Worm (Caenorhabditis elegans) whole organism, L1 larva: ENCODE data around the gene clh-3.

ENCODE experiments used
- C04F5.9 ChIP-seq: sonication (generic microtip); optimal IDR thresholded peaks from 2 replicates; lab custom pipeline; 2016; ENCODE audit warnings: missing genetic modification characterization, missing compliant biosample characterization
- C34B4.2 ChIP-seq: sonication (generic microtip); optimal IDR thresholded peaks from 2 replicates; lab custom pipeline; 2017; ENCODE audit warnings: mild to moderate bottlenecking, missing genetic modification characterization, missing compliant biosample characterization
- F16B12.6 ChIP-seq: fragments of 150-350 bp; optimal IDR thresholded peaks from 2 replicates; lab custom pipeline; 2014; ENCODE audit warnings: missing biosample characterization, missing genetic modification characterization
- Y116A8C.19 ChIP-seq: sonication (generic microtip); optimal IDR thresholded peaks from 2 replicates; lab custom pipeline; 2016; ENCODE audit warnings: missing compliant biosample characterization, missing genetic modification characterization, borderline replicate concordance
- aha-1 ChIP-seq: fragments of 150-350 bp; optimal IDR thresholded peaks from 2 replicates; lab custom pipeline; 2014; ENCODE audit warnings: missing biosample characterization, missing genetic modification characterization
- aly-2 ChIP-seq: fragments of 150-350 bp; optimal IDR thresholded peaks from 2 replicates; lab custom pipeline; 2014; ENCODE audit warnings: missing biosample characterization, missing genetic modification characterization
- blmp-1 ChIP-seq: fragments of 150-350 bp; optimal IDR thresholded peaks from 2 replicates; lab custom pipeline; 2014; ENCODE audit warnings: missing biosample characterization, missing genetic modification characterization
- ceh-82 ChIP-seq, 3 experiments: fragments of 150-350 bp in 1 of 3; sonication (generic microtip) in 2 of 3; optimal IDR thresholded peaks; 2 replicates each; lab custom pipeline; 2014 to 2017; ENCODE audit warnings: missing biosample characterization in 3 of 3, missing genetic modification characterization in 3 of 3
- ceh-90 ChIP-seq: sonication (generic microtip); optimal IDR thresholded peaks from 2 replicates; lab custom pipeline; 2016; ENCODE audit warnings: missing genetic modification characterization, missing compliant biosample characterization
- dpl-1 ChIP-seq, 3 experiments: fragments of 150-350 bp in 2 of 3; sonication (generic microtip) in 1 of 3; optimal IDR thresholded peaks; 2 replicates each; lab custom pipeline; 2014 to 2017; ENCODE audit warnings: missing biosample characterization in 3 of 3, missing genetic modification characterization in 3 of 3, missing genetic modification reagents in 3 of 3
- efl-1 ChIP-seq, 4 experiments: fragments of 150-350 bp; optimal IDR thresholded peaks in 3 of 4; peaks in 1 of 4; 1 replicate in 1 of 4; 2 replicates in 3 of 4; lab custom pipeline; 2014; ENCODE audit warnings: missing biosample characterization in 2 of 4, missing genetic modification characterization in 2 of 4, missing genetic modification reagents in 2 of 4
- elt-2 ChIP-seq: sonication (generic microtip); optimal IDR thresholded peaks from 2 replicates; lab custom pipeline; 2016; ENCODE audit warnings: missing genetic modification characterization, mild to moderate bottlenecking, inconsistent platforms, missing compliant biosample characterization, missing genetic modification reagents
- elt-3 ChIP-seq, 6 experiments: fragments of 150-350 bp in 1 of 6; sonication (generic microtip); optimal IDR thresholded peaks; 2 replicates each; lab custom pipeline; 2017 to 2018; ENCODE audit warnings: missing biosample characterization in 6 of 6, missing genetic modification characterization in 6 of 6, inconsistent platforms in 1 of 6
- fkh-10 ChIP-seq: sonication (generic microtip); optimal IDR thresholded peaks from 2 replicates; lab custom pipeline; 2017; ENCODE audit warnings: missing biosample characterization, missing genetic modification reagents, missing genetic modification characterization
- fkh-4 ChIP-seq: sonication (generic microtip); optimal IDR thresholded peaks from 2 replicates; lab custom pipeline; 2016; ENCODE audit warnings: missing compliant biosample characterization, missing genetic modification characterization, borderline replicate concordance
- fos-1 ChIP-seq: fragments of 150-350 bp; optimal IDR thresholded peaks from 2 replicates; lab custom pipeline; 2014; ENCODE audit warnings: missing biosample characterization, missing genetic modification characterization
- isw-1 ChIP-seq: fragments of 200-800 bp; sonication (Bioruptor generic); IDR thresholded peaks from 2 replicates; pipeline ENCODE4 v1.3.6; 2022; ENCODE audit warnings: missing genetic modification characterization, missing compliant biosample characterization
- jun-1 ChIP-seq: fragments of 150-350 bp; optimal IDR thresholded peaks from 2 replicates; lab custom pipeline; 2014; ENCODE audit warnings: missing biosample characterization, missing genetic modification reagents, missing genetic modification characterization
- lin-14 ChIP-seq: fragments of 200-800 bp; sonication (Bioruptor generic); optimal IDR thresholded peaks from 2 replicates; lab custom pipeline; 2018; ENCODE audit warnings: mild to moderate bottlenecking, missing genetic modification characterization, moderate library complexity, missing compliant biosample characterization
- lin-15B ChIP-seq: fragments of 150-350 bp; sonication (generic microtip); optimal IDR thresholded peaks from 3 replicates; lab custom pipeline; 2014; ENCODE audit warnings: missing biosample characterization, missing genetic modification characterization
- lin-35 ChIP-seq, 2 experiments: fragments of 150-350 bp; optimal IDR thresholded peaks; 2 replicates each; lab custom pipeline; 2014; ENCODE audit warnings: missing biosample characterization in 2 of 2, missing genetic modification characterization in 2 of 2, missing genetic modification reagents in 2 of 2
- lir-3 ChIP-seq: sonication (generic microtip); optimal IDR thresholded peaks from 2 replicates; lab custom pipeline; 2016; ENCODE audit warnings: mild to moderate bottlenecking, missing genetic modification characterization, moderate library complexity, missing compliant biosample characterization; ENCODE audit not compliant: poor library complexity
- mdl-1 ChIP-seq, 2 experiments: fragments of 150-350 bp; optimal IDR thresholded peaks; 2 replicates each; lab custom pipeline; 2014 to 2017; ENCODE audit warnings: missing biosample characterization in 2 of 2, missing genetic modification characterization in 2 of 2, inconsistent platforms in 1 of 2
- nhr-11 ChIP-seq: fragments of 150-350 bp; optimal IDR thresholded peaks from 2 replicates; lab custom pipeline; 2014; ENCODE audit warnings: missing biosample characterization, missing genetic modification characterization
- nhr-19 ChIP-seq: fragments of 200-800 bp; sonication (Bioruptor generic); conservative IDR thresholded peaks from 2 replicates; pipeline ENCODE4 v1.3.6; 2022; ENCODE audit warnings: missing genetic modification characterization, missing compliant biosample characterization
- nhr-20 ChIP-seq: sonication (generic microtip); optimal IDR thresholded peaks from 2 replicates; lab custom pipeline; 2016; ENCODE audit warnings: mild to moderate bottlenecking, missing genetic modification characterization, missing compliant biosample characterization
- nhr-28 ChIP-seq: fragments of 150-350 bp; optimal IDR thresholded peaks from 2 replicates; lab custom pipeline; 2014; ENCODE audit warnings: missing biosample characterization, missing genetic modification characterization
- nhr-47 ChIP-seq: sonication (generic microtip); optimal IDR thresholded peaks from 2 replicates; lab custom pipeline; 2016; ENCODE audit warnings: mild to moderate bottlenecking, missing genetic modification characterization, moderate library complexity, missing compliant biosample characterization
- nhr-71 ChIP-seq: sonication (generic microtip); optimal IDR thresholded peaks from 2 replicates; lab custom pipeline; 2016; ENCODE audit warnings: mild to moderate bottlenecking, missing genetic modification characterization, moderate library complexity, missing compliant biosample characterization
- nhr-84 ChIP-seq: sonication (generic microtip); optimal IDR thresholded peaks from 2 replicates; lab custom pipeline; 2017; ENCODE audit warnings: missing biosample characterization, missing genetic modification characterization
- nhr-85 ChIP-seq: sonication (generic microtip); peaks from one replicate; lab custom pipeline; 2016; ENCODE audit warnings: missing genetic modification characterization, inconsistent platforms, missing compliant biosample characterization
- nhr-90 ChIP-seq: sonication (generic microtip); optimal IDR thresholded peaks from 2 replicates; lab custom pipeline; 2016; ENCODE audit warnings: mild to moderate bottlenecking, missing genetic modification characterization, missing compliant biosample characterization; ENCODE audit not compliant: poor library complexity
- pax-3 ChIP-seq: fragments of 200-800 bp; sonication (Bioruptor generic); optimal IDR thresholded peaks from 2 replicates; lab custom pipeline; 2018; ENCODE audit warnings: mild to moderate bottlenecking, missing genetic modification characterization, moderate library complexity, missing compliant biosample characterization
- sptf-1 ChIP-seq: fragments of 150-350 bp; optimal IDR thresholded peaks from 2 replicates; lab custom pipeline; 2014; ENCODE audit warnings: missing biosample characterization, missing genetic modification characterization
- swsn-7 ChIP-seq: sonication (generic microtip); optimal IDR thresholded peaks from 2 replicates; lab custom pipeline; 2016; ENCODE audit warnings: missing genetic modification characterization, missing compliant biosample characterization
- tbx-2 ChIP-seq: sonication (generic microtip); optimal IDR thresholded peaks from 2 replicates; lab custom pipeline; 2016; ENCODE audit warnings: missing genetic modification characterization, missing compliant biosample characterization
- tlp-1 ChIP-seq: fragments of 150-350 bp; optimal IDR thresholded peaks from 2 replicates; lab custom pipeline; 2014; ENCODE audit warnings: missing biosample characterization, missing genetic modification characterization
- unc-130 ChIP-seq: fragments of 150-350 bp; optimal IDR thresholded peaks from 2 replicates; lab custom pipeline; 2017; ENCODE audit warnings: missing biosample characterization, missing genetic modification characterization, inconsistent platforms
- unc-62 ChIP-seq: fragments of 150-350 bp; optimal IDR thresholded peaks from 2 replicates; lab custom pipeline; 2014; ENCODE audit warnings: missing biosample characterization, missing genetic modification reagents, missing genetic modification characterization
- vab-15 ChIP-seq: sonication (generic microtip); optimal IDR thresholded peaks from 2 replicates; lab custom pipeline; 2017; ENCODE audit warnings: missing genotype, mild to moderate bottlenecking, missing genetic modification characterization, missing compliant biosample characterization
- zip-4 ChIP-seq: fragments of 200-800 bp; sonication (Bioruptor generic); optimal IDR thresholded peaks from 2 replicates; lab custom pipeline; 2018; ENCODE audit warnings: mild to moderate bottlenecking, missing genetic modification characterization, moderate library complexity, missing compliant biosample characterization
- ztf-11 ChIP-seq, 2 experiments: sonication (generic microtip); optimal IDR thresholded peaks; 2 replicates each; lab custom pipeline; 2016 to 2017; ENCODE audit warnings: missing genetic modification characterization in 2 of 2, missing biosample characterization in 1 of 2, missing compliant biosample characterization in 1 of 2

The clh-3 gene

DNA sequence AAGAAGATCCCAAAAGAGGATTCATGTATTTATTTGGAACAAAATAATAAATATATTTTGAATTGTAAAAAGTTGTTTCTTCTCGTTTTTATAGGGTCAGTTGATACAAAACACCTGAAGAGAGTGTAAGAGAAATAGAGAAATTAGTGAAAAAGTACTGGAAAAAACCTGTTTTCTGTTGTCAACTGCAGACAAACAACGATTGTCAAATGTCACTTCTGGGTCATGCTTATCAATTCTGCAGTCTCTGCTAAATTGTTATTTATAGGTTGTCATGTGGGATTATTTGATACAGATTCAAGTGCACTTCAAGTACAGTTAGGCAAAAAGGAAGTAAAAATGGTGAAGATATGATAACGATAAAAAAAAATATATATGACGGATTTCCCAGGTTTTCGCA lies 46.8 kb upstream of the clh-3 start (continued):
- TF ChIP-seq efl-1 (optimal IDR thresholded peaks at IDR 0.05; lab: Kevin White, UChicago) (no peak), efl-1 (GFP tag; optimal IDR thresholded peaks at IDR 0.05 in 1 of 2; lab: Kevin White, UChicago) (peak in 1 of 2 experiments; percentile 73), sptf-1 (no peak), aha-1 (tag; lab: Kevin White, UChicago) (no peak), ceh-82 (tag; optimal IDR thresholded peaks at IDR 0.05; lab: Kevin White, UChicago) (no peak), nhr-85 (tag; lab: Kevin White, UChicago) (peak; percentile 96), tbx-2 (tag; lab: Kevin White, UChicago) (peak; percentile 44), nhr-47 (tag; lab: Kevin White, UChicago) (no peak), fos-1 (tag; lab: Kevin White, UChicago) (no peak), lin-35 (GFP tag; optimal IDR thresholded peaks at IDR 0.05; lab: Kevin White, UChicago) (peak in 1 of 2 experiments; percentile 51), swsn-7 (tag; lab: Kevin White, UChicago) (no peak), lir-3 (peak; percentile 45), unc-62 (GFP tag; lab: Kevin White, UChicago) (no peak), blmp-1 (tag; lab: Kevin White, UChicago) (peak; percentile 28), nhr-28 (tag; lab: Kevin White, UChicago) (no peak), C34B4.2 (no peak), isw-1 (no peak), ztf-11 (tag; optimal IDR thresholded peaks at IDR 0.05; lab: Kevin White, UChicago) (no peak), F16B12.6 (tag; lab: Kevin White, UChicago) (no peak), tlp-1 (tag; lab: Kevin White, UChicago) (no peak), fkh-4 (tag; lab: Kevin White, UChicago) (no peak), vab-15 (tag; lab: Kevin White, UChicago) (no peak), unc-130 (tag; lab: Kevin White, UChicago) (no peak), nhr-84 (tag; lab: Kevin White, UChicago) (no peak), ceh-90 (tag; lab: Kevin White, UChicago) (no peak), elt-3 (tag; optimal IDR thresholded peaks at IDR 0.05; lab: Kevin White, UChicago) (peak in 2 of 6 experiments; percentile 80 to 81), mdl-1 (tag; optimal IDR thresholded peaks at IDR 0.05; lab: Kevin White, UChicago) (no peak), pax-3 (tag; lab: Kevin White, UChicago) (no peak), lin-14 (GFP tag; lab: Kevin White, UChicago) (peak; percentile 57), C04F5.9 (no peak), nhr-11 (no peak), fkh-10 (GFP tag; lab: Kevin White, UChicago) (no peak), lin-15B (no peak)

- TF ChIP-seq nhr-20 (peak; percentile 17), elt-2 (tag; lab: Kevin White, UChicago) (peak; percentile 43), lin-35 (GFP tag; optimal IDR thresholded peaks at IDR 0.05; lab: Kevin White, UChicago) (no peak)
Measured at ce11 chrII:7269783-7270182, 44.1 kb upstream of the clh-3 start.

ce11 chrII:7264675-7265074 lies 39.0 kb upstream of the clh-3 start:
- TF ChIP-seq sptf-1 (no peak), elt-2 (tag; lab: Kevin White, UChicago) (peak; percentile 96), efl-1 (optimal IDR thresholded peaks at IDR 0.05; lab: Kevin White, UChicago) (no peak), efl-1 (GFP tag; optimal IDR thresholded peaks at IDR 0.05 in 1 of 2; lab: Kevin White, UChicago) (peak in 1 of 2 experiments; percentile 41), nhr-71 (peak; percentile 32), lin-35 (GFP tag; optimal IDR thresholded peaks at IDR 0.05; lab: Kevin White, UChicago) (peak in 1 of 2 experiments; percentile 47), dpl-1 (GFP tag; optimal IDR thresholded peaks at IDR 0.05; lab: Kevin White, UChicago) (no peak), mdl-1 (tag; optimal IDR thresholded peaks at IDR 0.05; lab: Kevin White, UChicago) (peak in 1 of 2 experiments; percentile 61), zip-4 (GFP tag; lab: Kevin White, UChicago) (no peak), aly-2 (tag; lab: Kevin White, UChicago) (no peak), nhr-19 (GFP tag; lab: Robert Waterston, UW) (no peak), Y116A8C.19 (tag; lab: Kevin White, UChicago) (no peak), jun-1 (tag; lab: Kevin White, UChicago) (peak; percentile 55), nhr-90 (tag; lab: Kevin White, UChicago) (peak; percentile 35), nhr-11 (no peak), blmp-1 (tag; lab: Kevin White, UChicago) (peak; percentile 42), nhr-20 (peak; percentile 68)
